Worm (Caenorhabditis elegans) whole organism, L1 larva: ENCODE data around the gene F55G1.15.

Experiments used
- C04F5.9 ChIP-seq: sonication (generic microtip); optimal IDR thresholded peaks from 2 replicates; lab custom pipeline; 2016; ENCODE audit warnings: missing genetic modification characterization, missing compliant biosample characterization
- C16A3.4 ChIP-seq: fragments of 150-350 bp; optimal IDR thresholded peaks from 2 replicates; lab custom pipeline; 2014; ENCODE audit warnings: missing biosample characterization, missing genetic modification characterization
- C34B4.2 ChIP-seq: sonication (generic microtip); optimal IDR thresholded peaks from 2 replicates; lab custom pipeline; 2017; ENCODE audit warnings: mild to moderate bottlenecking, missing genetic modification characterization, missing compliant biosample characterization
- F16B12.6 ChIP-seq: fragments of 150-350 bp; optimal IDR thresholded peaks from 2 replicates; lab custom pipeline; 2014; ENCODE audit warnings: missing biosample characterization, missing genetic modification characterization
- Y116A8C.19 ChIP-seq: sonication (generic microtip); optimal IDR thresholded peaks from 2 replicates; lab custom pipeline; 2016; ENCODE audit warnings: missing compliant biosample characterization, missing genetic modification characterization, borderline replicate concordance
- aha-1 ChIP-seq: fragments of 150-350 bp; optimal IDR thresholded peaks from 2 replicates; lab custom pipeline; 2014; ENCODE audit warnings: missing biosample characterization, missing genetic modification characterization
- aly-2 ChIP-seq: fragments of 150-350 bp; optimal IDR thresholded peaks from 2 replicates; lab custom pipeline; 2014; ENCODE audit warnings: missing biosample characterization, missing genetic modification characterization
- ceh-63 ChIP-seq: fragments of 200-800 bp; sonication (Bioruptor generic); optimal IDR thresholded peaks from 2 replicates; lab custom pipeline; 2018; ENCODE audit warnings: mild to moderate bottlenecking, missing genetic modification characterization, missing compliant biosample characterization
- ceh-8 ChIP-seq: fragments of 200-800 bp; sonication (Bioruptor generic); optimal IDR thresholded peaks from 2 replicates; lab custom pipeline; 2018; ENCODE audit warnings: mild to moderate bottlenecking, missing genetic modification characterization, moderate library complexity, missing compliant biosample characterization
- ceh-88 ChIP-seq: fragments of 200-800 bp; sonication (Bioruptor generic); IDR thresholded peaks from 2 replicates; pipeline ENCODE4 v1.3.6; 2022; ENCODE audit warnings: missing genetic modification characterization, missing compliant biosample characterization
- ceh-90 ChIP-seq: sonication (generic microtip); optimal IDR thresholded peaks from 2 replicates; lab custom pipeline; 2016; ENCODE audit warnings: missing genetic modification characterization, missing compliant biosample characterization
- ces-1 ChIP-seq: fragments of 150-350 bp; optimal IDR thresholded peaks from 2 replicates; lab custom pipeline; 2014; ENCODE audit warnings: missing biosample characterization, missing genetic modification reagents, missing genetic modification characterization
- egl-13 ChIP-seq: sonication (generic microtip); optimal IDR thresholded peaks from 2 replicates; lab custom pipeline; 2016; ENCODE audit warnings: missing genotype, missing genetic modification reagents, missing genetic modification characterization, missing compliant biosample characterization
- egl-27 ChIP-seq, 2 experiments: fragments of 150-350 bp in 1 of 2; sonication (generic microtip); optimal IDR thresholded peaks; 3 replicates each; lab custom pipeline; 2017 to 2018; ENCODE audit warnings: missing biosample characterization in 2 of 2, missing genetic modification characterization in 2 of 2, missing genetic modification reagents in 2 of 2
- ets-5 ChIP-seq: fragments of 200-800 bp; sonication (Bioruptor generic); IDR thresholded peaks from 2 replicates; pipeline ENCODE4 v1.3.6; 2022; ENCODE audit warnings: missing genetic modification characterization, missing compliant biosample characterization
- fkh-10 ChIP-seq: sonication (generic microtip); optimal IDR thresholded peaks from 2 replicates; lab custom pipeline; 2017; ENCODE audit warnings: missing biosample characterization, missing genetic modification reagents, missing genetic modification characterization
- fkh-4 ChIP-seq: sonication (generic microtip); optimal IDR thresholded peaks from 2 replicates; lab custom pipeline; 2016; ENCODE audit warnings: missing compliant biosample characterization, missing genetic modification characterization, borderline replicate concordance
- fkh-8 ChIP-seq: sonication (generic microtip); optimal IDR thresholded peaks from 2 replicates; lab custom pipeline; 2016; ENCODE audit warnings: mild to moderate bottlenecking, missing genetic modification characterization, missing compliant biosample characterization
- fos-1 ChIP-seq: fragments of 150-350 bp; optimal IDR thresholded peaks from 2 replicates; lab custom pipeline; 2014; ENCODE audit warnings: missing biosample characterization, missing genetic modification characterization
- grh-1 ChIP-seq: fragments of 200-800 bp; sonication (Bioruptor generic); IDR thresholded peaks from 2 replicates; pipeline ENCODE4 v1.3.6; 2022; ENCODE audit warnings: missing genetic modification reagents, missing genetic modification characterization, missing compliant biosample characterization
- hlh-4 ChIP-seq: sonication (generic microtip); optimal IDR thresholded peaks from 2 replicates; lab custom pipeline; 2016; ENCODE audit warnings: mild to moderate bottlenecking, missing genetic modification characterization, missing compliant biosample characterization
- irx-1 ChIP-seq: sonication (generic microtip); optimal IDR thresholded peaks from 2 replicates; lab custom pipeline; 2016; ENCODE audit warnings: missing genetic modification characterization, missing compliant biosample characterization
- isw-1 ChIP-seq: fragments of 200-800 bp; sonication (Bioruptor generic); IDR thresholded peaks from 2 replicates; pipeline ENCODE4 v1.3.6; 2022; ENCODE audit warnings: missing genetic modification characterization, missing compliant biosample characterization
- jun-1 ChIP-seq: fragments of 150-350 bp; optimal IDR thresholded peaks from 2 replicates; lab custom pipeline; 2014; ENCODE audit warnings: missing biosample characterization, missing genetic modification reagents, missing genetic modification characterization
- lin-13 ChIP-seq: fragments of 150-350 bp; optimal IDR thresholded peaks from 2 replicates; lab custom pipeline; 2014; ENCODE audit warnings: missing biosample characterization, missing genetic modification reagents, missing genetic modification characterization
- lin-15B ChIP-seq: fragments of 150-350 bp; sonication (generic microtip); optimal IDR thresholded peaks from 3 replicates; lab custom pipeline; 2014; ENCODE audit warnings: missing biosample characterization, missing genetic modification characterization
- lin-35 ChIP-seq, 2 experiments: fragments of 150-350 bp; optimal IDR thresholded peaks; 2 replicates each; lab custom pipeline; 2014; ENCODE audit warnings: missing biosample characterization in 2 of 2, missing genetic modification characterization in 2 of 2, missing genetic modification reagents in 2 of 2
- lir-3 ChIP-seq: sonication (generic microtip); optimal IDR thresholded peaks from 2 replicates; lab custom pipeline; 2016; ENCODE audit warnings: mild to moderate bottlenecking, missing genetic modification characterization, moderate library complexity, missing compliant biosample characterization; ENCODE audit not compliant: poor library complexity
- mep-1 ChIP-seq: fragments of 150-350 bp; optimal IDR thresholded peaks from 2 replicates; lab custom pipeline; 2014; ENCODE audit warnings: missing biosample characterization, missing genetic modification characterization
- nhr-11 ChIP-seq: fragments of 150-350 bp; optimal IDR thresholded peaks from 2 replicates; lab custom pipeline; 2014; ENCODE audit warnings: missing biosample characterization, missing genetic modification characterization
- nhr-237 ChIP-seq: fragments of 150-350 bp; optimal IDR thresholded peaks from 2 replicates; lab custom pipeline; 2014; ENCODE audit warnings: missing biosample characterization, missing genetic modification characterization
- nhr-28 ChIP-seq: fragments of 150-350 bp; optimal IDR thresholded peaks from 2 replicates; lab custom pipeline; 2014; ENCODE audit warnings: missing biosample characterization, missing genetic modification characterization
- nhr-47 ChIP-seq: sonication (generic microtip); optimal IDR thresholded peaks from 2 replicates; lab custom pipeline; 2016; ENCODE audit warnings: mild to moderate bottlenecking, missing genetic modification characterization, moderate library complexity, missing compliant biosample characterization
- nhr-71 ChIP-seq: sonication (generic microtip); optimal IDR thresholded peaks from 2 replicates; lab custom pipeline; 2016; ENCODE audit warnings: mild to moderate bottlenecking, missing genetic modification characterization, moderate library complexity, missing compliant biosample characterization
- nhr-76 ChIP-seq: sonication (generic microtip); optimal IDR thresholded peaks from 2 replicates; lab custom pipeline; 2017; ENCODE audit warnings: missing biosample characterization, missing genetic modification characterization
- nhr-77 ChIP-seq: fragments of 150-350 bp; optimal IDR thresholded peaks from 2 replicates; lab custom pipeline; 2014; ENCODE audit warnings: missing biosample characterization, missing genetic modification characterization
- nhr-85 ChIP-seq: sonication (generic microtip); peaks from one replicate; lab custom pipeline; 2016; ENCODE audit warnings: missing genetic modification characterization, inconsistent platforms, missing compliant biosample characterization
- nhr-90 ChIP-seq: sonication (generic microtip); optimal IDR thresholded peaks from 2 replicates; lab custom pipeline; 2016; ENCODE audit warnings: mild to moderate bottlenecking, missing genetic modification characterization, missing compliant biosample characterization; ENCODE audit not compliant: poor library complexity
- pqm-1 ChIP-seq: sonication (generic microtip); optimal IDR thresholded peaks from 3 replicates; lab custom pipeline; 2017; ENCODE audit warnings: missing biosample characterization, missing genetic modification characterization
- rnt-1 ChIP-seq: sonication (generic microtip); optimal IDR thresholded peaks from 2 replicates; lab custom pipeline; 2016; ENCODE audit warnings: mild to moderate bottlenecking, missing genetic modification characterization, moderate library complexity, missing compliant biosample characterization
- snu-23 ChIP-seq: sonication (generic microtip); optimal IDR thresholded peaks from 2 replicates; lab custom pipeline; 2016; ENCODE audit warnings: missing genetic modification characterization, missing compliant biosample characterization
- sptf-1 ChIP-seq: fragments of 150-350 bp; optimal IDR thresholded peaks from 2 replicates; lab custom pipeline; 2014; ENCODE audit warnings: missing biosample characterization, missing genetic modification characterization
- swsn-7 ChIP-seq: sonication (generic microtip); optimal IDR thresholded peaks from 2 replicates; lab custom pipeline; 2016; ENCODE audit warnings: missing genetic modification characterization, missing compliant biosample characterization
- tbx-2 ChIP-seq: sonication (generic microtip); optimal IDR thresholded peaks from 2 replicates; lab custom pipeline; 2016; ENCODE audit warnings: missing genetic modification characterization, missing compliant biosample characterization
- unc-130 ChIP-seq: fragments of 150-350 bp; optimal IDR thresholded peaks from 2 replicates; lab custom pipeline; 2017; ENCODE audit warnings: missing biosample characterization, missing genetic modification characterization, inconsistent platforms
- unc-30 ChIP-seq: sonication (generic microtip); optimal IDR thresholded peaks from 2 replicates; lab custom pipeline; 2017; ENCODE audit warnings: missing biosample characterization, missing genetic modification characterization
- unc-62 ChIP-seq: fragments of 150-350 bp; optimal IDR thresholded peaks from 2 replicates; lab custom pipeline; 2014; ENCODE audit warnings: missing biosample characterization, missing genetic modification reagents, missing genetic modification characterization
- unc-86 ChIP-seq: sonication (generic microtip); optimal IDR thresholded peaks from 2 replicates; lab custom pipeline; 2016; ENCODE audit warnings: missing genetic modification characterization, missing compliant biosample characterization
- unc-98 ChIP-seq: fragments of 200-800 bp; sonication (Bioruptor generic); IDR thresholded peaks from 2 replicates; pipeline ENCODE4 v1.3.6; 2022; ENCODE audit warnings: missing genetic modification characterization, missing compliant biosample characterization
- vab-15 ChIP-seq: sonication (generic microtip); optimal IDR thresholded peaks from 2 replicates; lab custom pipeline; 2017; ENCODE audit warnings: missing genotype, mild to moderate bottlenecking, missing genetic modification characterization, missing compliant biosample characterization
- zag-1 ChIP-seq: fragments of 150-350 bp; optimal IDR thresholded peaks from 2 replicates; lab custom pipeline; 2014; ENCODE audit warnings: missing biosample characterization, missing genetic modification characterization
- zip-4 ChIP-seq: fragments of 200-800 bp; sonication (Bioruptor generic); optimal IDR thresholded peaks from 2 replicates; lab custom pipeline; 2018; ENCODE audit warnings: mild to moderate bottlenecking, missing genetic modification characterization, moderate library complexity, missing compliant biosample characterization
- ztf-4 ChIP-seq: fragments of 150-350 bp; optimal IDR thresholded peaks from 2 replicates; lab custom pipeline; 2014; ENCODE audit warnings: missing biosample characterization, missing genetic modification characterization

F55G1.15 gene

DNA sequence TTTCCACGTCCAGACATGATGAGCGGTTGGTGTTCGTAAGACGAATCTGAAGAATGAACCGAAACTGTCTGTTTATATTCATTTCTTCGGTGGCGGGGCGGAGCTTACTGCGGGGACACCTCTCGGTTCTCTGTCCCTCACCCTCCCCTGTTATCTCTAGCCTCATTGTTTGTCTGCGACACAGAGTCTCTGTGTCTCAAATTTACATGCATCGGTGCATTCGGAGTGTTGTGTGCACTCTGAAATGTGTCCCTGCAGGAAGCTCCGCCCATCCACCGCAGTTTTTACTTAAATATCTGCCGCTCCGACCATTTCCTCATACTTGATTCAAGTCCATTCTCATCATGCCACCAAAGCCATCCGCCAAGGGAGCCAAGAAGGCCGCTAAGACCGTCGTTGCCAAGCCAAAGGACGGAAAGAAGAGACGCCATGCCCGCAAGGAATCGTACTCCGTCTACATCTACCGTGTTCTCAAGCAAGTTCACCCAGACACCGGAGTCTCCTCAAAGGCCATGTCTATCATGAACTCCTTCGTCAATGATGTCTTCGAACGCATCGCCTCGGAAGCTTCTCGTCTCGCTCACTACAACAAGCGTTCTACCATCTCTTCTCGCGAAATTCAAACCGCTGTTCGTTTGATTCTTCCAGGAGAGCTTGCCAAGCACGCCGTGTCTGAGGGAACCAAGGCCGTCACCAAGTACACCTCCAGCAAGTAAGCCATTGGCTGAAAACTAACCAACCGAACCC lies 14.9 kb downstream of the F55G1.15 start, which contains the start of the genes his-61 and his-62:
Gene his-61, minus strand, starts transcription at position 17 of the 747 bp plus-strand sequence.
Gene his-62, plus strand, starts transcription at position 345 of the 747 bp plus-strand sequence.
- TF ChIP-seq grh-1 (GFP tag; lab: Robert Waterston, UW) (peak; percentile 60), Y116A8C.19 (tag; lab: Kevin White, UChicago) (no peak), vab-15 (tag; lab: Kevin White, UChicago) (no peak), ces-1 (GFP tag; lab: Kevin White, UChicago) (no peak), ceh-8 (no peak), C16A3.4 (tag; lab: Kevin White, UChicago) (no peak), nhr-71 (tag; lab: Kevin White, UChicago) (peak; percentile 67), nhr-77 (no peak), fkh-4 (tag; lab: Kevin White, UChicago) (no peak), lin-13 (GFP tag; lab: Kevin White, UChicago) (no peak), lir-3 (no peak), ets-5 (no peak), zag-1 (tag; lab: Kevin White, UChicago) (no peak), hlh-4 (tag; lab: Kevin White, UChicago) (no peak), unc-30 (tag; lab: Kevin White, UChicago) (no peak), swsn-7 (tag; lab: Kevin White, UChicago) (peak; percentile 82), nhr-237 (tag; lab: Kevin White, UChicago) (no peak), zip-4 (GFP tag; lab: Kevin White, UChicago) (no peak), nhr-47 (tag; lab: Kevin White, UChicago) (peak; percentile 59), ceh-63 (GFP tag; lab: Kevin White, UChicago) (no peak), tbx-2 (tag; lab: Kevin White, UChicago) (peak; percentile 52), isw-1 (GFP tag; lab: Robert Waterston, UW) (peak; percentile 38; the same call in 1 of the 2 replicates), lin-15B (no peak), aha-1 (tag; lab: Kevin White, UChicago) (no peak), ztf-4 (tag; lab: Kevin White, UChicago) (peak; percentile 28), nhr-28 (tag; lab: Kevin White, UChicago) (no peak), rnt-1 (tag; lab: Kevin White, UChicago) (no peak), unc-62 (no peak), unc-130 (tag; lab: Kevin White, UChicago) (no peak), nhr-90 (tag; lab: Kevin White, UChicago) (peak; percentile 34), unc-98 (GFP tag; lab: Robert Waterston, UW) (no peak), pqm-1 (tag; lab: Kevin White, UChicago) (no peak), nhr-11 (no peak), C34B4.2 (tag; lab: Kevin White, UChicago) (no peak), egl-27 (tag; optimal IDR thresholded peaks at IDR 0.05; lab: Kevin White, UChicago) (no peak), ceh-88 (GFP tag; lab: Robert Waterston, UW) (no peak), fkh-10 (GFP tag; lab: Kevin White, UChicago) (no peak), C04F5.9 (tag; lab: Kevin White, UChicago) (no peak), F16B12.6 (tag; lab: Kevin White, UChicago) (no peak), nhr-76 (tag; lab: Kevin White, UChicago) (no peak), snu-23 (GFP tag; lab: Kevin White, UChicago) (peak; percentile 59), nhr-85 (tag; lab: Kevin White, UChicago) (peak; percentile 82), egl-13 (tag; lab: Kevin White, UChicago) (no peak), jun-1 (tag; lab: Kevin White, UChicago) (peak; percentile 61), fkh-8 (tag; lab: Kevin White, UChicago) (peak; percentile 15), mep-1 (tag; lab: Kevin White, UChicago) (peak; percentile 54), fos-1 (tag; lab: Kevin White, UChicago) (no peak), unc-86 (tag; lab: Kevin White, UChicago) (peak; percentile 80), lin-35 (GFP tag; optimal IDR thresholded peaks at IDR 0.05; lab: Kevin White, UChicago) (peak in 1 of 2 experiments; percentile 20), sptf-1 (tag; lab: Kevin White, UChicago) (no peak), irx-1 (no peak), ceh-90 (tag; lab: Kevin White, UChicago) (no peak), aly-2 (tag; lab: Kevin White, UChicago) (no peak)
